Worm (Caenorhabditis elegans) whole organism, L4/young adult: ENCODE data around the gene idpc-1.

Source experiments
- dao-5 ChIP-seq: sonication (generic microtip); optimal IDR thresholded peaks from 2 replicates; lab custom pipeline; 2016; ENCODE audit warnings: missing genotype, missing genetic modification characterization, moderate library complexity, missing compliant biosample characterization
- him-1 ChIP-seq: sonication (generic microtip); optimal IDR thresholded peaks from 2 replicates; lab custom pipeline; 2016; ENCODE audit warnings: missing genotype, missing genetic modification reagents, missing genetic modification characterization, missing compliant biosample characterization

ce11 chrIII:11442556-11442955 lies 15.6 kb downstream of the idpc-1 start, which contains the start of gene sbp-1:
- no peak for TF ChIP-seq him-1
- TF ChIP-seq dao-5 (tag; lab: Kevin White, UChicago), result no peak
